Worm (Caenorhabditis elegans) whole organism, dauer: ENCODE data around the gene Y22D7AL.6.

ENCODE experiments used
- unc-62 ChIP-seq: sonication (generic microtip); optimal IDR thresholded peaks from 2 replicates; lab custom pipeline; 2017; ENCODE audit warnings: missing biosample characterization, missing genetic modification reagents, missing genetic modification characterization

Gene Y22D7AL.6

ce11 chrIII:1604514-1604976, at the start of gene Y22D7AL.6:
TSS of gene Y22D7AL.6 (plus strand) at chrIII:1604926.
- no peak for TF ChIP-seq unc-62 (GFP tag; lab: Kevin White, UChicago)

DNA sequence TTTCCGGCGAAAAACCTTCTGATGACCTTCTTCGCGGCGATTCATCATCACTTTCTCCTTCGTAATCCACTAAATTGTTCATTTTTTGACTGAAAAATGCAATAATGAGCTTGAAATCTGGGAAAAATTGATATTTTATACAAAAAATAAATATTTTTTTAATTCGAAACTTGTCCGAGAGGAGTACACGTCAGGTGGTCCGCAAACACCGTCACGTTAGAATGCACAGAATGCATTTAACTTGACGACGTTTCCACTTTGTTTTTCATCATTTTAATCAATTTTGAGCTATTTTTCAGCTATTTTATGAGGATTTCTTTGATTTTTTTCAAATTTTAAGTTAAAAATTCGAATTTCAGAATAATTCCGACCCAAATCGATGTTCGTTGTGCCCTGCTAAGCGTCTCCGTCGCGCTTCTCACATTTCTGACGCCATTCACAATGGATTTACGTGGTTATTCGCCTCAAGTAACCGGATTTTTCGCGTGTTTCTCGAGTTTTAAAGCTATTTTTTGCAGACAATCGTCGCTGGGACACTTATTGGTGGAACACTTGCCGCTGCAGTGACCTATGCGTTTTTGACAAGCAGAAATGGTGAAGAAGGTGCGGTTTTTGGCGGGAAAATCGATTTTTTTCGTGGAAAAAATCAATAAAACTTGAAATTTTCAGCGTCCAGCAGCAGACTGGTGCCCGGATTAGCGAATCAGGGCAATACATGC, 46.1 kb upstream of the Y22D7AL.6 start, which contains the start of the genes eelo-1 and Y67D2.2:
TSS of gene eelo-1 (minus strand) at position 89 of the 719 bp plus-strand sequence.
TSS of gene Y67D2.2 (plus strand) at position 360 of the 719 bp plus-strand sequence.
- TF ChIP-seq unc-62 (GFP tag; lab: Kevin White, UChicago) = no peak

- no peak for TF ChIP-seq unc-62 (GFP tag; lab: Kevin White, UChicago)
Observed at ce11 chrIII:1570006-1570405, 34.7 kb upstream of the Y22D7AL.6 start, which contains the start of gene rep-1. TSS of gene rep-1 (plus strand) at chrIII:1570306.

DNA sequence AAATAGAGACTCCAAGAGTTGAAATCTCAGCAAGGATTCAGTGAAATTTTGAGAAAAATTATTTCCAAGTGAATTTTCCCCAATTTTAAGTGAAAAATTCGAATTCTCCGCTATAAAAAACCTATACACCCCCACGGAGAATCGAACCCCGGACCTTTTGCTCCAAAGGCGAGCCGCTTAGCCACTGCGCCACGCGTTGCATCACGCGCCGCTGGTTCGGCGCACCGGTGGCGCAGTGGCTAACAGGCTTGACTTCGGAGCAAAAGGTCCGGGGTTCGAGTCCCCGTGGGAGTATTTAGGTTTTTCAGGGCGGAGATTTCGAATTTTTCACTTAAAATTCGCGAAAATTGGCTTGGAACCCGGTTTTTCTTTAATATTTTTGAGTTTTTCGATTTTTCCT, 29.1 kb upstream of the Y22D7AL.6 start:
- no peak for TF ChIP-seq unc-62 (GFP tag; lab: Kevin White, UChicago)

- no peak for TF ChIP-seq unc-62 (GFP tag; lab: Kevin White, UChicago)
Observed at ce11 chrIII:1576451-1576850, 28.3 kb upstream of the Y22D7AL.6 start, which contains the start of gene Y22D7AL.7. TSS of gene Y22D7AL.7 (plus strand) at chrIII:1576751.

DNA sequence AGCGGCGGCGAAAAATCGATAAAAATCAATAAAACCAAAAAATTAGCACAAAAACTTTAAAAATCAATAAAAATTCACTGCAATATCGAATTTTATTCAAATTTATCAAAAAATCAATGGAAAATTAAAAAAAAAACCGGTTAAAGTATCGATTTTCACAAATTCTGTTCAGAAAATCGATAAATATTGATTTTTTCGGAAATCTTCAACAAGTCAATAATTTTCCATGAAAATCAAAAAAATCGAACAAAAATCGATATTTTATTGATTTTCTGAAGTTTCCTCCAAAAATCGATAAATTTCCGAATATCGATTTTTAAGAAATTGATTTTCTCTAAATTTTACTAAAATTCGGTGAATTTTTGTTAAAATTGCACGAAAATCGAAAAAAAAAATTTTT, 26.2 kb upstream of the Y22D7AL.6 start:
- no peak for TF ChIP-seq unc-62 (GFP tag; lab: Kevin White, UChicago)

ce11 chrIII:1579001-1579400, 25.7 kb upstream of the Y22D7AL.6 start:
- no peak for TF ChIP-seq unc-62 (GFP tag; lab: Kevin White, UChicago)

DNA sequence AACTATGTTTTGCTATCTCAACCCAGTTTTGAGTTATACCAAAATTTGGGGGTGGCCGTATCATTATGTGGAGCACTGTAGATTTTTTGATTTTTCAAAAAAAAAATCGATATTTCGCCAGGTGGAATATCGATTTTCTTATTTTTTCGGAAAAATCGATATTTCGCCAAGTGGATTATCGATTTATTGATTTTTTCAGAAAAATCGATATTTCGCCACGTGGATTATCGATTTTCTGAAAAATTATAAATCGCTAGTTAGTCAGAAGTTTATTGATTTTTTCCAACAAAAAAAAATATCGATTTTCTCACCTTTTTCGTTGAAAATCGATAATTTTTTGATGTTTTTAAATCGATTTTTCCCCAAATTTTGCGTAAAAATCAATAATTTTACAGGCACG, 24.6 kb upstream of the Y22D7AL.6 start:
- no peak for TF ChIP-seq unc-62 (GFP tag; lab: Kevin White, UChicago)

- no peak for TF ChIP-seq unc-62 (GFP tag; lab: Kevin White, UChicago)
Observed at ce11 chrIII:1583529-1583928, 21.2 kb upstream of the Y22D7AL.6 start.

ce11 chrIII:1584216-1584715, 20.5 kb upstream of the Y22D7AL.6 start:
- no peak for TF ChIP-seq unc-62 (GFP tag; lab: Kevin White, UChicago)

ce11 chrIII:1591681-1592080, 13.0 kb upstream of the Y22D7AL.6 start:
- no peak for TF ChIP-seq unc-62 (GFP tag; lab: Kevin White, UChicago)

- TF ChIP-seq unc-62 (GFP tag; lab: Kevin White, UChicago) = no peak
Observed at ce11 chrIII:1598927-1599326, 5.8 kb upstream of the Y22D7AL.6 start.

DNA sequence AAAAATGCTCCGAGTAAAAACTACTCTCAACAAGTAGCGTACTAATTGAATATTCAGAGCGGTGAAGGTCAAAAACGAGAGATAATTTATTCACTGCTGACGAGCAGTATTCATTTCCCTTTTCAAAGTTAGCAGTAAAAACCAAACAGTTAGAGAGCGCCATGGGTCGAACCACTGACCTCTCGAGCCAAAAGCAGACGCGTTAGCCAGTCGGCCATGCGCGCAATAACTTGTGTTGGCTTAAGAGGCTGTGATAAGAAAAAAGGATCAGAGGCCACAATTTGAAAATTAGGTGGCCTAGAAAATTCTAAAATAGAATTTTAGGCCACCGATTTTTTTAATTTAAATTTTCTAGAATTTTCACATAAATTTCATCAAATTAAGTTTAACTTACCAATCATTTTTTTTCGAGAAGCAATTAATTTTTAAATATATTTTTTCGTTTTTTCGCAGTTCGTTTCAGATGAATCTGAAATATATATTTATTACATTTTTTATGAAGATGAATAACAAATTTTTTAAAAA, 4.0 kb upstream of the Y22D7AL.6 start, which contains the start of gene sms-3:
TSS of gene sms-3 (minus strand) at position 475 of the 525 bp plus-strand sequence.
- TF ChIP-seq unc-62 (GFP tag; lab: Kevin White, UChicago) = no peak

ce11 chrIII:1601464-1602169, 3.1 kb upstream of the Y22D7AL.6 start:
- TF ChIP-seq unc-62 (GFP tag; lab: Kevin White, UChicago) = no peak

DNA sequence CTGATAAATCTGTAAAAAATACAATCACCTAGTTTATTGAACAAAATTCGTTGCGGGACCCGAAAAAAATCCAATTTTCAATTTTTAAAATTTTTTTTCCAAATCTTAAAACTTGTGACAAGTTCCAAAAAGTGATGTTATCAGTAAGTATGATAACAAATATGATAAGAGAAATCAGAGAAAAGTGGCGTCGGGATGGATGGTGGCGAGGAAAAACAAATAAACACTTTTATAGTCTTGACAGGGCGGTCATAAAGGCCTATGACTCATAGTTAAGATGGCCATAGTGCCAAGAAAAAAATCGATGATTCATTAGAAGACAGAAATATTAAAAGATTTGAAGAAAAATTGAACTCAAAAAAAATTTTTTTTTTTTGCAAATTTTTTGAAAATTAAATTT, 2.0 kb upstream of the Y22D7AL.6 start:
- TF ChIP-seq unc-62 (GFP tag; lab: Kevin White, UChicago) = no peak

ce11 chrIII:1603776-1604175, 950 bp upstream of the Y22D7AL.6 start:
- no peak for TF ChIP-seq unc-62 (GFP tag; lab: Kevin White, UChicago)
